Fruit fly (Drosophila melanogaster): ENCODE measurements around the gene CDK2AP1.
A peak's percentile ranks its signal among the peaks of the same experiment; 100 is the strongest.

CDK2AP1 gene

DNA sequence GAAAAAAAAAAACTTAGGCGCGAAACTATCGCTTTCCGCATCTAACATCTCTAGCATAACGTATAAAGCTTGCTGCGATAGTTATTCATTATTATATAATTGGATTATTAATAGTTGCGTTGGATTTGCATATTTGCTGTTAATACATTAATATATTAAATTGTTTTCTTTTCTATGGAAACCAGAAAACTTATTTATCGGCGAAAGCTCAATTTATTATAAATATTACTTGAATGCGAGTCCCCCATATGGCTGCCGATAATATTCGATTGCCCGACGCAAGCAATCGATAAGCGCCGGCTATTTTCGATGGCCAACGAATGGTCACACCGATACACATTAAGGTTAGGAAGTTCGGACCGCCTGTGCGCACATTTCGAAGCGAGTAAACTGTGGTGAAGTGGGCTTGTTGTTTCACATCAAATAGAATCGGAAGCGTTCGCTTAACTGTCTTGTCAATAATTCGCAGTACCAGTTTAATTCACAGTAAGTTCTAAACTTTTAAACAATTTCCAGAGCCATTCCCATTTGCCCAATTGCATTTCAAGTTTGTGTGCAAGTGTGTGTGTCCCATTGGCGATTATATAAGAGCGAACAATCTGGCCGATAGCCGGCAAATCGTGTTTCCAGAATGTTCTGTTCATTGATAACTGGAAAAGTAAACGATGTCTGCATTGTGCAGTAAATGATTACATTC is 29.4 kb upstream of the CDK2AP1 start, which contains the start of gene Hsp60A (continued):
- peak; percentile 77 for TF ChIP-seq Bgb (GFP tag; IDR thresholded peaks at IDR 0.05; ENCODE audit: partially characterized antibody)
- no peak for TF ChIP-seq CG10274 (GFP tag; optimal IDR thresholded peaks at IDR 0.05)
- peak; percentile 47 for TF ChIP-seq CG10366 (GFP tag; IDR thresholded peaks at IDR 0.05)
- no peak for TF ChIP-seq dm (GFP tag; optimal IDR thresholded peaks at IDR 0.05)
- no peak for TF ChIP-seq CG8281 (tag; optimal IDR thresholded peaks at IDR 0.05)
- TF ChIP-seq CG4820 (GFP tag; optimal IDR thresholded peaks at IDR 0.05): peak; percentile 44
- TF ChIP-seq CG7271 (tag; optimal IDR thresholded peaks at IDR 0.05): no peak
- TF ChIP-seq CG9817 (tag; optimal IDR thresholded peaks at IDR 0.05): peak; percentile 56
- TF ChIP-seq org-1 (GFP tag; optimal IDR thresholded peaks at IDR 0.05): no peak
- TF ChIP-seq D19B (GFP tag; optimal IDR thresholded peaks at IDR 0.05): no peak
- no peak for TF ChIP-seq fu2 (GFP tag; optimal IDR thresholded peaks at IDR 0.05)
- TF ChIP-seq mirr (GFP tag; optimal IDR thresholded peaks at IDR 0.05): no peak
- no peak for TF ChIP-seq toy (GFP tag; IDR thresholded peaks at IDR 0.05)
- TF ChIP-seq tin (GFP tag; optimal IDR thresholded peaks at IDR 0.05): peak; percentile 68
- TF ChIP-seq CG15696 (tag; optimal IDR thresholded peaks at IDR 0.05): peak; percentile 31
- peak; percentile 36 for TF ChIP-seq CG13296 (GFP tag; optimal IDR thresholded peaks at IDR 0.05)
- TF ChIP-seq CG1832 (GFP tag; optimal IDR thresholded peaks at IDR 0.05): no peak
- TF ChIP-seq Atf-2 (GFP tag; optimal IDR thresholded peaks at IDR 0.05): no peak
- TF ChIP-seq Xrp1 (GFP tag; IDR thresholded peaks at IDR 0.05): peak; percentile 28; the same call in 1 of the 2 replicates
- peak; percentile 69 for TF ChIP-seq CoRest (tag; optimal IDR thresholded peaks at IDR 0.05)
- no peak for TF ChIP-seq jumu (GFP tag; optimal IDR thresholded peaks at IDR 0.05)
- TF ChIP-seq sna (GFP tag; IDR thresholded peaks at IDR 0.05; ENCODE audit: partially characterized antibody): peak; percentile 76; the same call in 1 of the 2 replicates
- TF ChIP-seq Jarid2 (GFP tag; optimal IDR thresholded peaks at IDR 0.05): no peak
- TF ChIP-seq Dad (GFP tag; optimal IDR thresholded peaks at IDR 0.05): peak; percentile 16
- no peak for TF ChIP-seq CG4617 (GFP tag; optimal IDR thresholded peaks at IDR 0.05; ENCODE audit: borderline replicate concordance)
- TF ChIP-seq HmgD (GFP tag; optimal IDR thresholded peaks at IDR 0.05): no peak
- TF ChIP-seq MESR4 (GFP tag; optimal IDR thresholded peaks at IDR 0.05): peak; percentile 42
- TF ChIP-seq fd64A (GFP tag; optimal IDR thresholded peaks at IDR 0.05): no peak
- peak; percentile 6 for TF ChIP-seq YL-1 (GFP tag; optimal IDR thresholded peaks at IDR 0.05)
- no peak for TF ChIP-seq CG30431 (GFP tag; optimal IDR thresholded peaks at IDR 0.05)
- peak; percentile 17 for TF ChIP-seq CG18619 (GFP tag; optimal IDR thresholded peaks at IDR 0.05)
- TF ChIP-seq CG13775 (GFP tag; optimal IDR thresholded peaks at IDR 0.05): peak; percentile 48
- no peak for TF ChIP-seq wor (GFP tag; IDR thresholded peaks at IDR 0.05)
- no peak for TF ChIP-seq pfk (GFP tag; optimal IDR thresholded peaks at IDR 0.05)
- TF ChIP-seq CG11398 (GFP tag; optimal IDR thresholded peaks at IDR 0.05): no peak
- TF ChIP-seq CG6654 (GFP tag; optimal IDR thresholded peaks at IDR 0.05): no peak
- peak; percentile 37 for TF ChIP-seq chn (GFP tag; optimal IDR thresholded peaks at IDR 0.05)
- TF ChIP-seq CkIIα-i1 (GFP tag; IDR thresholded peaks at IDR 0.05): no peak
- TF ChIP-seq C15 (GFP tag; IDR thresholded peaks at IDR 0.05): no peak
- TF ChIP-seq CG16779 (GFP tag; IDR thresholded peaks at IDR 0.05): no peak
- TF ChIP-seq CG18599 (GFP tag; optimal IDR thresholded peaks at IDR 0.05): peak; percentile 47
- no peak for TF ChIP-seq CG7357 (GFP tag; IDR thresholded peaks at IDR 0.05)
- no peak; the same call in 1 of the 2 replicates for TF ChIP-seq ranshi (GFP tag; IDR thresholded peaks at IDR 0.05)
- no peak for TF ChIP-seq ro (GFP tag; IDR thresholded peaks at IDR 0.05)
- TF ChIP-seq zf30C (GFP tag; optimal IDR thresholded peaks at IDR 0.05): no peak
- no peak for TF ChIP-seq dan (GFP tag; IDR thresholded peaks at IDR 0.05)
- TF ChIP-seq nerfin-2 (GFP tag; IDR thresholded peaks at IDR 0.05; ENCODE audit: partially characterized antibody): peak; percentile 78
- no peak for TF ChIP-seq yki (optimal IDR thresholded peaks at IDR 0.05)
- peak; percentile 53 for TF ChIP-seq Blimp-1 (GFP tag; optimal IDR thresholded peaks at IDR 0.05)
- TF ChIP-seq Dek (tag; optimal IDR thresholded peaks at IDR 0.05): peak; percentile 35

All from whole organism, embryonic.